Fruit fly (Drosophila melanogaster): ENCODE data around the gene CG5693.

DNA sequence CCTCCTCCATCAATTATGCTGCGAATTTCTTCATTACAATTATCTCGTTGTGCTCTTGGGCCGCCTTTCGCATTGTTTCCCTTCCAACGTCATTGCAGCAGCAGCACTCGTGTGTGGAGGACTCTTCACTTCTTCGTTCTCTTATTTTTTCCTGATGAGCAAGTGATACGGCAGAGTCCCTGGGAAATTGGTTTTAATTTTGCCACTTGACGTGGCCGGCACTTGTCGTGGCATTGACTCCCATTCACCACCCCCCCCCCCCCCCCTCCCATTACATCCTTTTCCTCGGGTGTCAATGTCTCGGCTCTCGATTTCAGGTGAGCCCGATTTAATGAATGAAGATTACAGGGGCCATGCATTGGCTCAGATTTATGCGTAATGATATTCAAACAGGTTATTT lies 4.3 kb upstream of the CG5693 start:
- no peak for TF ChIP-seq Hr78 (GFP tag; optimal IDR thresholded peaks at IDR 0.05)
- TF ChIP-seq CG13296 (GFP tag; optimal IDR thresholded peaks at IDR 0.05): no peak
- TF ChIP-seq Sry-β (GFP tag; optimal IDR thresholded peaks at IDR 0.05): no peak
- no peak for TF ChIP-seq cg (GFP tag; optimal IDR thresholded peaks at IDR 0.05)
- no peak for TF ChIP-seq aop (GFP tag; IDR thresholded peaks at IDR 0.05)
- no peak for TF ChIP-seq CG11085 (GFP tag; IDR thresholded peaks at IDR 0.05)
- TF ChIP-seq Sox102F (GFP tag; optimal IDR thresholded peaks at IDR 0.05): no peak
